Worm (Caenorhabditis elegans) whole organism, L4 larva: ENCODE data around the gene Y69H2.10.

Experiments used
- D1046.2 ChIP-seq: fragments of 200-800 bp; sonication (Bioruptor generic); IDR thresholded peaks from 2 replicates; pipeline ENCODE4 v1.3.6; 2022; ENCODE audit warnings: missing genetic modification characterization, missing compliant biosample characterization
- F26F4.8 ChIP-seq: fragments of 200-800 bp; sonication (Bioruptor generic); conservative IDR thresholded peaks from 2 replicates; pipeline ENCODE4 v1.3.6; 2022; ENCODE audit warnings: missing genetic modification characterization, missing compliant biosample characterization
- F44E2.7 ChIP-seq: fragments of 200-800 bp; sonication (Bioruptor generic); IDR thresholded peaks from 2 replicates; pipeline ENCODE4 v2.1.2; 2022; ENCODE audit warnings: missing genetic modification characterization, missing compliant biosample characterization
- F49E8.2 ChIP-seq: sonication (generic microtip); optimal IDR thresholded peaks from 2 replicates; lab custom pipeline; 2016; ENCODE audit warnings: missing compliant biosample characterization, mild to moderate bottlenecking, missing genetic modification characterization, borderline replicate concordance
- R02D3.7 ChIP-seq: fragments of 150-350 bp; sonication (generic microtip); optimal IDR thresholded peaks from 3 replicates; lab custom pipeline; 2014; ENCODE audit warnings: missing biosample characterization, missing genetic modification characterization
- aha-1 ChIP-seq: fragments of 150-350 bp; peaks from one replicate; lab custom pipeline; 2014; ENCODE audit warnings: missing biosample characterization, missing genetic modification characterization
- ama-1 ChIP-seq: fragments of 150-350 bp; optimal IDR thresholded peaks from 2 replicates; lab custom pipeline; 2014; ENCODE audit warnings: inconsistent platforms, mixed read lengths
- attf-4 ChIP-seq: sonication (generic microtip); optimal IDR thresholded peaks from 3 replicates; lab custom pipeline; 2017; ENCODE audit warnings: missing biosample characterization, missing genetic modification characterization
- ces-1 ChIP-seq: fragments of 150-350 bp; sonication (generic microtip); optimal IDR thresholded peaks from 4 replicates; lab custom pipeline; 2014; ENCODE audit warnings: missing biosample characterization, missing genetic modification reagents, missing genetic modification characterization
- egl-43 ChIP-seq: fragments of 200-800 bp; sonication (Bioruptor generic); IDR thresholded peaks from 2 replicates; pipeline ENCODE4 v1.3.6; 2022; ENCODE audit warnings: missing genetic modification reagents, missing genetic modification characterization, missing compliant biosample characterization
- fos-1 ChIP-seq: fragments of 150-350 bp; optimal IDR thresholded peaks from 2 replicates; lab custom pipeline; 2014; ENCODE audit warnings: missing biosample characterization, missing genetic modification characterization
- lim-7 ChIP-seq: fragments of 200-800 bp; sonication (Bioruptor generic); IDR thresholded peaks from 2 replicates; pipeline ENCODE4 v1.3.6; 2022; ENCODE audit warnings: missing genetic modification characterization, missing compliant biosample characterization
- lin-29 ChIP-seq: fragments of 200-800 bp; sonication (Bioruptor generic); IDR thresholded peaks from 2 replicates; pipeline ENCODE4 v1.3.6; 2022; ENCODE audit warnings: missing genetic modification reagents, missing genetic modification characterization, missing compliant biosample characterization
- lir-3 ChIP-seq: sonication (generic microtip); optimal IDR thresholded peaks from 2 replicates; lab custom pipeline; 2016; ENCODE audit warnings: mild to moderate bottlenecking, missing genetic modification characterization, missing compliant biosample characterization
- lsy-2 ChIP-seq, 2 experiments: fragments of 150-350 bp in 1 of 2; sonication (generic microtip) in 1 of 2; optimal IDR thresholded peaks; 2 replicates each; lab custom pipeline; 2014 to 2017; ENCODE audit warnings: missing biosample characterization in 2 of 2, missing genetic modification characterization in 2 of 2
- mdt-29 ChIP-seq: fragments of 200-800 bp; sonication (Bioruptor generic); IDR thresholded peaks from 2 replicates; pipeline ENCODE4 v1.3.6; 2022; ENCODE audit warnings: missing genetic modification reagents, missing genetic modification characterization, missing compliant biosample characterization
- mep-1 ChIP-seq: fragments of 150-350 bp; sonication (generic microtip); optimal IDR thresholded peaks from 3 replicates; lab custom pipeline; 2014; ENCODE audit warnings: missing biosample characterization, missing genetic modification characterization
- mxl-3 ChIP-seq: fragments of 200-800 bp; sonication (Bioruptor generic); optimal IDR thresholded peaks from 2 replicates; lab custom pipeline; 2018; ENCODE audit warnings: mild to moderate bottlenecking, missing genetic modification characterization, missing compliant biosample characterization
- nhr-11 ChIP-seq: fragments of 150-350 bp; optimal IDR thresholded peaks from 2 replicates; lab custom pipeline; 2014; ENCODE audit warnings: missing biosample characterization, missing genetic modification characterization
- nhr-111 ChIP-seq: fragments of 200-800 bp; sonication (Bioruptor generic); optimal IDR thresholded peaks from 2 replicates; lab custom pipeline; 2018; ENCODE audit warnings: mild to moderate bottlenecking, missing genetic modification characterization, missing compliant biosample characterization
- nhr-25 ChIP-seq: sonication (generic microtip); optimal IDR thresholded peaks from 2 replicates; lab custom pipeline; 2017; ENCODE audit warnings: missing genetic modification characterization, mild to moderate bottlenecking, missing compliant biosample characterization, antibody characterized with exemption, moderate library complexity, borderline replicate concordance; ENCODE audit not compliant: insufficient read depth
- nhr-28 ChIP-seq: fragments of 150-350 bp; optimal IDR thresholded peaks from 2 replicates; lab custom pipeline; 2014; ENCODE audit warnings: missing biosample characterization, missing genetic modification characterization
- nhr-42 ChIP-seq: fragments of 200-800 bp; sonication (Bioruptor generic); IDR thresholded peaks from 2 replicates; pipeline ENCODE4 v1.3.6; 2022; ENCODE audit warnings: missing genetic modification characterization, missing compliant biosample characterization
- nhr-48 ChIP-seq: sonication (generic microtip); optimal IDR thresholded peaks from 2 replicates; lab custom pipeline; 2016; ENCODE audit warnings: mild to moderate bottlenecking, missing genetic modification characterization, missing compliant biosample characterization
- nhr-6 ChIP-seq: fragments of 150-350 bp; optimal IDR thresholded peaks from 2 replicates; lab custom pipeline; 2014; ENCODE audit warnings: missing biosample characterization, missing genetic modification characterization
- pha-4 ChIP-seq, 2 experiments: fragments of 150-350 bp in 1 of 2; fragments of 200-800 bp in 1 of 2; sonication (Bioruptor generic) in 1 of 2; IDR thresholded peaks in 1 of 2; optimal IDR thresholded peaks in 1 of 2; 2 replicates each; pipeline versions ENCODE4 v1.3.6 to Lab custom; 2014 to 2022; ENCODE audit warnings: missing genetic modification characterization in 2 of 2, missing genetic modification reagents in 2 of 2, missing biosample characterization in 1 of 2, missing compliant biosample characterization in 1 of 2
- set-16 ChIP-seq: fragments of 200-800 bp; sonication (Bioruptor generic); IDR thresholded peaks from 2 replicates; pipeline ENCODE4 v1.3.6; 2022; ENCODE audit warnings: missing genetic modification reagents, missing genetic modification characterization, missing compliant biosample characterization
- skn-1 ChIP-seq: fragments of 150-350 bp; optimal IDR thresholded peaks from 2 replicates; lab custom pipeline; 2014; ENCODE audit warnings: missing biosample characterization, missing genetic modification characterization
- snpc-4 ChIP-seq: fragments of 150-350 bp; optimal IDR thresholded peaks from 2 replicates; lab custom pipeline; 2014; ENCODE audit warnings: missing biosample characterization, missing genetic modification characterization
- unc-39 ChIP-seq: sonication (generic microtip); optimal IDR thresholded peaks from 2 replicates; lab custom pipeline; 2017; ENCODE audit warnings: missing biosample characterization, missing genetic modification characterization
- unc-62 ChIP-seq, 3 experiments: fragments of 150-350 bp in 1 of 3; sonication (generic microtip); optimal IDR thresholded peaks in 2 of 3; peaks in 1 of 3; 1 replicate in 1 of 3; 2 replicates in 2 of 3; lab custom pipeline; 2014 to 2017; ENCODE audit warnings: missing biosample characterization in 3 of 3, missing genetic modification characterization in 3 of 3, missing genetic modification reagents in 3 of 3, missing genotype in 1 of 3
- zfp-3 ChIP-seq: fragments of 200-800 bp; sonication (Bioruptor generic); conservative IDR thresholded peaks from 2 replicates; pipeline ENCODE4 v1.3.6; 2022; ENCODE audit warnings: missing genetic modification reagents, missing genetic modification characterization, missing compliant biosample characterization
- zip-11 ChIP-seq: fragments of 200-800 bp; sonication (Bioruptor generic); IDR thresholded peaks from 2 replicates; pipeline ENCODE4 v1.3.6; 2022; ENCODE audit warnings: missing genetic modification characterization, missing compliant biosample characterization

Gene Y69H2.10

ce11 chrV:18637544-18638366, 32.4 kb upstream of the Y69H2.10 start:
- TF ChIP-seq unc-39 (tag; lab: Kevin White, UChicago) (no peak), mep-1 (tag; lab: Kevin White, UChicago) (peak; percentile 31), nhr-28 (peak; percentile 8), ama-1 (lab: Kevin White, UChicago) (peak; percentile 85), aha-1 (tag; lab: Kevin White, UChicago) (peak; percentile 18), nhr-25 (tag; lab: Kevin White, UChicago) (peak; percentile 58), zip-11 (GFP tag; lab: Robert Waterston, UW) (no peak), unc-62 (GFP tag; optimal IDR thresholded peaks at IDR 0.05 in 1 of 2; lab: Kevin White, UChicago) (peak in 1 of 2 experiments; percentile 72), unc-62 (tag; optimal IDR thresholded peaks at IDR 0.05; lab: Kevin White, UChicago) (no peak), mdt-29 (peak; percentile 33; the same call in 1 of the 2 replicates), F44E2.7 (GFP tag; lab: Robert Waterston, UW) (no peak)

ce11 chrV:18638367-18638873, 31.7 kb upstream of the Y69H2.10 start, which contains the start of gene col-42:
col-42 (plus strand) TSS chrV:18638484.
- TF ChIP-seq nhr-11 (tag; lab: Kevin White, UChicago) (no peak), skn-1 (no peak), F49E8.2 (tag; lab: Kevin White, UChicago) (no peak), mdt-29 (no peak; the same call in 1 of the 2 replicates), mxl-3 (GFP tag; lab: Kevin White, UChicago) (no peak), nhr-25 (tag; lab: Kevin White, UChicago) (peak; percentile 11), lsy-2 (tag; optimal IDR thresholded peaks at IDR 0.05; lab: Kevin White, UChicago) (no peak), nhr-42 (GFP tag; lab: Robert Waterston, UW) (no peak), nhr-6 (no peak), F26F4.8 (GFP tag; lab: Robert Waterston, UW) (no peak), D1046.2 (GFP tag; lab: Robert Waterston, UW) (0 out of 2 replicates have a peak, but pooled peaks have one; percentile 10), nhr-48 (no peak), ama-1 (lab: Kevin White, UChicago) (peak; percentile 38), nhr-111 (no peak), lim-7 (no peak), snpc-4 (tag; lab: Kevin White, UChicago) (no peak), zfp-3 (GFP tag; lab: Robert Waterston, UW) (peak; percentile 14; the same call in 1 of the 2 replicates), fos-1 (tag; lab: Kevin White, UChicago) (no peak), pha-4 (GFP tag; IDR thresholded peaks at IDR 0.05; lab: Robert Waterston, UW) (no peak), pha-4 (tag; optimal IDR thresholded peaks at IDR 0.05; lab: Kevin White, UChicago) (no peak), R02D3.7 (tag; lab: Kevin White, UChicago) (no peak), ces-1 (GFP tag; lab: Kevin White, UChicago) (no peak), lin-29 (GFP tag; lab: Robert Waterston, UW) (no peak)

DNA sequence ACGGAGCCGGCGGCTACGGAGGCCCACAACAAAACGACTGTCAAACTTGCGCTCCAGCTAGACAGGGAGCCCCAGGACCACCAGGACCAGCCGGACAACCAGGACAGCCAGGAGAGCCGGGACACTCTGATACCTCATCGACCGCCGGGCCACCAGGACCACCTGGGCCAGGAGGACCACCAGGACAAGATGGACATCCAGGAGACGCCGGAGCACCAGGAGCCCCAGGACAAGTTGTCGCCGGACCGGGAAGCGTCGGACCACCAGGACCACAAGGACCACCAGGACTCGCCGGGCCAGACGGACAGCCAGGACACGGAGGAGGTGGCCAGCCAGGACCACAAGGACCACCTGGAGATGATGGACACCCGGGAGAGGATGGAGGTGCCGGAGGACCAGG, 31.0 kb upstream of the Y69H2.10 start:
- TF ChIP-seq lir-3 (no peak), set-16 (GFP tag; lab: Robert Waterston, UW) (peak; percentile 98), egl-43 (GFP tag; lab: Robert Waterston, UW) (0 out of 2 replicates have a peak, but pooled peaks have one; percentile 3), attf-4 (tag; lab: Kevin White, UChicago) (no peak)
